Worm (Caenorhabditis elegans) whole organism, dauer: ENCODE measurements around the gene pcrg-1.

Experiments used
- unc-62 ChIP-seq: sonication (generic microtip); optimal IDR thresholded peaks from 2 replicates; lab custom pipeline; 2017; ENCODE audit warnings: missing biosample characterization, missing genetic modification reagents, missing genetic modification characterization

pcrg-1 gene

DNA sequence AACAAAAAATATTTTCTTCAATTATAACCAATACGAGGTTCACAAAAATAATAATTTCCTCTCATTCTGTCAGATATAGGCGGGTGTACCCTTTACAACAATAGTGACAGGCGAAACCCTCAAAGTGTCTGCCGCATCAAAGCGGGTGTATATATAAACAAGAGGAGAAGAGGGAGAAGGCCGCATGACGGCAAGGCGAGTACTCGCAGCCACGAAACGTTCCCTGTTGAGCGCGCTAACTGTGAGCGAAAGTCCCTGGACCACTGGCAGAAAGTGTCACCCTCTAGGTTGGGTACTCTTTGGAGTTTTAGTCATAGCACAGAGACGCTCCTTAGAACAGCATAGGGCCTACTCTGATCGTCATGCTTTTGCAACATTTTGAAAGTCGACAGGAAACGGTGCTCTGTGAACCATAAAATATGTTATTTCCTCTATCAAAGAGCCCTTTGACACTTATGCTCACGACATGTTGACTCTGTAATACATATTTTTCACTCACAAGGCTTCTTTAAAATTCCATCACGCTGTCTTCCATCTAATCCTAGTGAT, at the start of gene pcrg-1:
TSS of gene pcrg-1 (plus strand) at position 499 of the 549 bp plus-strand sequence.
- TF ChIP-seq unc-62 (GFP tag; lab: Kevin White, UChicago), result no peak

DNA sequence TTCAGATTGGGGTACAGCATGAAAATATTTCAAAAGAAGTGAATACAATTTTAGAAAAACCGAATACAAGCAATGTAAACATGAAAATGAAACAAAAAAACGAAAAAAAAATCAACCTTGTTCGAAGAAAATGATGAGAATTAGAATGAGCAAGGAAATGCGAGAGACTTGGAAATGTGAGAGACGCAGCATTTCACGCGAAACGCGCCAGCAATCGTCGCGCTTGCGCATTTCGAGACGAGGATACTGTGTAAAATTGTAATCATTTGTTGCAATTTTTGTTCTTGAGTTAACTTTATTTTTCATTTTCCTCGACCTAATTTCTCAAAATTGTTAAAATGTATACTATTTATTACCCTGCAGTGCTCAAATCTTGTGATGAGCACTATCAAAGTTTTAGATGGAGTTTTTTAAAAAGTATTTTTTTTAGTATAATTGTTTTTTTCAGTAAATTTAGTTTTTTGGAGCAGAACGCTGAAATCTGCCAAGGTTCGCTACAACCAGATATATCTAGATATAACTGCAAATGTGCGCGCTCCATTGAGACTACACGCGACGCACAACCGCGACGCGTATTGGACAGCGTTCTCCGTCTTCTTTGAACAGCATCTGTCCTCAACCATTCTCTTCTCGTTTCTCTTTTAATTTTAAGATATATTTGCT, 48.2 kb upstream of the pcrg-1 start, which contains the start of gene fust-1:
TSS of gene fust-1 (plus strand) at position 613 of the 663 bp plus-strand sequence.
- no peak for TF ChIP-seq unc-62 (GFP tag; lab: Kevin White, UChicago)

DNA sequence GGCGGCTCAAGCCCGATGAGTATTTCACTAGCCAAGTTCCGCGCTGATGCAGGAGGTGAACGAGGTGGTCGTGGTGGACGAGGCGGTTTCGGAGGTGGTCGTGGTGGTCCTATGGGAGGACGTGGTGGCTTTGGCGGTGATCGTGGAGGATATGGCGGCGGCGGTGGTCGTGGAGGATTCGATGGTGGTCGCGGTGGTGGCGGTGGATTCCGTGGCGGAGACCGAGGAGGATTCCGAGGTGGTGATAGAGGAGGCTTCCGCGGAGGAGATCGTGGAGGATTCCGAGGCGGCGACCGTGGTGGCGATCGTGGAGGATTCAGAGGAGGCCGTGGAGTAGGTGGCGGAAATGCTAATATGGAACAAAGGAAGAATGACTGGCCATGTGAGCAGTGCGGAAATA, 45.6 kb upstream of the pcrg-1 start:
- no peak for TF ChIP-seq unc-62 (GFP tag; lab: Kevin White, UChicago)

DNA sequence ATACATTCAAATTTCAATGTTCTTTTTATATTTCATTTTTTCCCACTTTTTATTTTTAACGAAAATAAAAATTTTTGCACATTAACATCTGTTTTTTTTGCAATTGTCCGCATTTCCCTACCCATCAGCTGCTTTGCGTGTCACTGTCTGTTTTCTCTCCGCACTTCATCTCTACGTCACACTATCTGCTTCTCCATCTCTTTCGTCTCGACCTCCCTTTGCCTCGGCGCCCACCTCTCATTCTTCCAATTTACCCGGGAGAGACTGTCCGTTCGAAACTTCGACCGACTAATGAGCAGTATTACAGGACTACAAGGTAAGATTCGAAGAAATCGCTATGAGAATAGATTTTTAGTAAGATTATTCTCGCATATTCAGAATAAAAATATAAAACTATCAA, 45.0 kb upstream of the pcrg-1 start, which contains the start of gene C27H5.2:
TSS of gene C27H5.2 (plus strand) at position 190 of the 400 bp plus-strand sequence.
- no peak for TF ChIP-seq unc-62 (GFP tag; lab: Kevin White, UChicago)

DNA sequence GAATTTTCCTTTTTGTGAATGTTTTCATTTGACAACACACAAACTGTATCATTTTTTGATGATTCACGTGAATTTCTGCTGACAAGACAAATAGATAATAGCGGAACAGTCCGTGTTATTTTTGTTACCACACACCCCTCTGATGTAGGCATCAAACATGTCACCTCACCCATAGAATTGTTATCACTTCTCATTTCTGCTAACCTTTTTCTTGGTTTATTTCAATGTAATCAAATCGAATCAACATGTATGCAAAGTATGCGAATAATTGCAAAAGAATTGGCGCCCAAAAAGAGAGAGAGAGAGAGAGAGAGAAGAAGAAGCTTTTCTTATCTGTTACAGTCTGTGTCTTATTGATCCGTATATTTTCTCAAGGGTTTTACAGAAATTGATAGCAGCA, 42.9 kb upstream of the pcrg-1 start:
- TF ChIP-seq unc-62 (GFP tag; lab: Kevin White, UChicago), result no peak

DNA sequence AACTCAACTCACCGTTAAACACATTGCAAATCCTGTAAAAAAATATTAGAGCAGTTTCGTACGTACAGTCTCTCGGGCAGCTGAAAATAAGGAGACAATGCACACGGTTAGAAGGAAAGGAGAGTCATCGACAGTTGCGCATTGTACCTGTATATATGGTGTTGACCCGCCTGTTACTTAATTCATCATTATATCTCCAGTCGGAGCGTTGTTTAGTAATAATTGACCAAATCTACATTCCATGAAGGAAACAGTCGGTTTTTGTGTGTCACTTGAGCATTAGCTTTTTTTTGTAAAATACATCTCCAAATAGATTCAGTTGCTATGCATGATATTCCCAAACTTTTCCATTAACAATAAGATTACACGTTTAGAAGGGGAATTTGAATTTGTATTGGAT, 38.8 kb upstream of the pcrg-1 start, which contains the start of gene C27H5.12:
TSS of gene C27H5.12 (minus strand) at position 101 of the 400 bp plus-strand sequence.
- no peak for TF ChIP-seq unc-62 (GFP tag; lab: Kevin White, UChicago)

DNA sequence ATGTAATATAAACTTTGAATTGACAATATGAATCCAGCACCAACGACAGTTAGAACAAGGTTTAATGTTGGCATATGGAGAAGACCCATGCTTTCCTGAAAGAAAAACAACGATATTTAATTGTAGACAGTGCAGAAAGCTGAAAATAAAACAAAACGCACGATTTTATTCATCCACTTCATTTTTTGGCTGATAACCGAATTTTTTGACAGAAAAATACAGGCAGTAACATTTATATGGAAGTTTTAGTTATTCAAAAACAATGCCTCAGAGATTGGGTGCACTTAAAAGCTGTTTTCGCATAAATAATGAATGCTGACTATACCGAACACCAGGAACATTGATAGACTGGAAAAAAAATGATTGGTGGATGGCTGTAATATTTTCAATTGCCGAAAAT, 34.6 kb upstream of the pcrg-1 start, which contains the start of gene mfsd-13.2:
TSS of gene mfsd-13.2 (minus strand) at position 101 of the 400 bp plus-strand sequence.
- no peak for TF ChIP-seq unc-62 (GFP tag; lab: Kevin White, UChicago)

DNA sequence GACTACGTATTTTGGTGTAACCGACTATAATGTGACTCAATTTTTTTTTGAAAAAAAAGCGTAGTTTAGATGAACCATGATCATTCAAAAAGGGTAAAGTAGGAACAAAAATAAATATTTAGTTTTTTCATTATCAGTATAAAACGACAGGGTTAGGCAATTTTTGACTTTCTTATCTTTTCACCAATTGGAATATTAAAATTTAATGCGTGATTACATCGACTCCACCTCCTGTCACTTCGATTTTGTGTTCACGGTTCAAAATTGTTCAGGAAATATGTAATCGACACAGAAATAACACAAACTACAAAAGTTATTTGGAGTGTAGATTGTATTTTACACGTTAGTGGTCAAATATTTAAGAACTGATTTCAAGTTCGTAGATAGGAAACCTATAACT, 33.6 kb upstream of the pcrg-1 start:
- no peak for TF ChIP-seq unc-62 (GFP tag; lab: Kevin White, UChicago)

DNA sequence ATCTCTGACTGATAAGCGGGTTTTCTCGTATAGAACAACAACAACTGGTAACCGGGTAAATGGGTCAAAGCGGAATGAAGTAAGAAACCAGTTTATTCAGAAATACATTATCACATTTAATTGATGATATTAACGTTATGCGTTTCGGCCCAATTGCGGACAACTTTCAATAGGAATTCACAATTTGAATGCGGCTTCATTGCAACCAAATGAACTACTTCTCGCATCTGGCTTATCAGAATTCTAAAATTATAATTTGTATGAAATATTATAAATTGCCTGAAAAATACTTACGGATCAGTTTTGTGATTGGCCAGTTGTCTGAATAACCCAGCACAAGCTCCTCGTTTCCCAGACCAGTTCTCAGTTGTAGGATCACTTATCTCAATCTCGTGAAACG, 31.6 kb upstream of the pcrg-1 start, which contains the start of gene col-36:
TSS of gene col-36 (minus strand) at position 101 of the 400 bp plus-strand sequence.
- TF ChIP-seq unc-62 (GFP tag; lab: Kevin White, UChicago), result no peak

DNA sequence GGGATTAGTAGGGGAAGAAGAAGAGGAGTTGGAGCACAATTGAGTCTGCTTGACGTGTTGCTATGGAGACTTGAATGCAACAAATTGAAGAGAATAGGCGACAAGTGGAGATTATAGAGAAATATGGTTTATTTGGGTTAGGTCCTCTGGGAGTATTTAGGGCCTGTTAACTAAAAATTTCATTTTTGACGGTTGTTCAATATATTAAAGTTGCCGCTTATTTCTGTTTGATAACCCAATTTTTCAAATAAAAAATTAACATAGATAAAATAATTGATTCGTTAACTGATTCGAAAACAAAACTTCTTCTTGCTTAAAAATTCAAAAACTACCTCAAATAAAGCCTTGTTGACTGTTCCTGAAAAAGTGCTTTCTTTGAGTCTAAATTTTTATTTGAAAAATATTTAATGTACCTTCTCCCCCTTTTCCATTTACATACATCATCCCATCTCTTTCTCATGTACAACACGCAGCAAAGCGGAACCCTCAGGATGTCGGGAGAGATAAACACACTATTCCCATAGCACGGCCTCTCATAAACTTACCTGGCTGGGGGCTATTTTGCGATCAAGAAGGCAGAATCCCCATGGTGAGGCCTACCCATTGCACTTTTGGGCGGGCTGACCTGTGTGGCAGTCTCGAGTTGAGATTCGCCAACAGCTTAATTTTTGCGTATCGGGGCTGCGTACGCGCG, 28.9 kb upstream of the pcrg-1 start, which contains the start of gene dyf-13:
TSS of gene dyf-13 (minus strand) at position 51 of the 694 bp plus-strand sequence.
- no peak for TF ChIP-seq unc-62 (GFP tag; lab: Kevin White, UChicago)

DNA sequence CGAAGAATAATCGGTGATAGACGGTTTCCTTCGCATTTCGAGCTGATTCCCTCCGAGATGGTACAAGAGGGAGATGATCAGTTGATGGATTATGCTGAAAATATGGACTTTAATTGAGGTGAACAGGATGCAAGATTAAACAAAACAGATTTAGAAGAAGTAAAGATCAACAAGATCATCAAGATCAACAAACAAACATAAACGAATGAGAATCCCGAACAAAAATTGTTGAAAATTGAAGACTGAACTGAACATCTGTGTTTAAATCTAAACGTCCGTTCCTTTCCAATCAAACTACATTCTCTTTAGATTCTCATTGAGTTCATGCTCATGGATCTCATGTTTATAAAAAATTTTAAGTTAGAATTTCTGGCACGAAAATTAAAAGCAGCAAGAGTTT, 25.5 kb upstream of the pcrg-1 start, which contains the start of gene glc-4:
TSS of gene glc-4 (minus strand) at position 101 of the 400 bp plus-strand sequence.
- no peak for TF ChIP-seq unc-62 (GFP tag; lab: Kevin White, UChicago)

DNA sequence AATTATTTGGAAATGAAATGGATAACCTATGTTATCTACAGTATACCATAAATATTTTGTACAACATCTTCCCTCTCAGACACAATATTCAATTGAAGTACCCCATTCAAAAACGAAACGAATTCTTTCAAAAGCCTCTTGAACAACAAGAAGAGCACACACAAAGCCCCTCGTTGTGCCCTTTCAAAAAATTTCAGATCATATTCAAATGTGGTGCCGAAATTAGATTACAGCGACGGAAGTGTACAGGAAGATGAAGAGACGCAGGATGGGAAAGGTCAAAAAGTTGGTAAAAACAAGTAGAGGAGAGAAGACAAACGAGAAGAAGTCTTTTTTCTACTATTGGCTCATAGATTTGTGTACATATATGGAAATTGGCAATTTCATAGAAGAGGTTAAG, 24.2 kb upstream of the pcrg-1 start:
- no peak for TF ChIP-seq unc-62 (GFP tag; lab: Kevin White, UChicago)

DNA sequence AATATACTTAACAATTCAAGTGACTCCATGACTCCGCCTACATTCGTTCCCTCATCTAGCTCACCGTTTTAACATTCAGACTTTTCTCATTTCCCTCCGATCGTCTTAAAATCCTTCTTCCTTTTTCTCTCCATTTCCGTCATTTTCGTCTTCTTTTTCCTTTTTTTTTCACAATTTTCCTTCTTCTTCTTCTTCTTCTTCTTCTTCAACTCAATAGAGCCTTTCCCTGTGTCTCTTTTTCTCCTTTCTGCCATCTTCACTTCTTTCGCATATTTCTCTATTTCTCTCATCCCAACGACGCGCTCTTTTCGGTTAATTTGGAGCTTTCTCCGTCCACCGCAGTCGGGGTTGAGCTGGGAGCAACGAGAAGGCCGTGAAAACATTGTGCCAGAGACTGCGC, 17.7 kb upstream of the pcrg-1 start:
- no peak for TF ChIP-seq unc-62 (GFP tag; lab: Kevin White, UChicago)

DNA sequence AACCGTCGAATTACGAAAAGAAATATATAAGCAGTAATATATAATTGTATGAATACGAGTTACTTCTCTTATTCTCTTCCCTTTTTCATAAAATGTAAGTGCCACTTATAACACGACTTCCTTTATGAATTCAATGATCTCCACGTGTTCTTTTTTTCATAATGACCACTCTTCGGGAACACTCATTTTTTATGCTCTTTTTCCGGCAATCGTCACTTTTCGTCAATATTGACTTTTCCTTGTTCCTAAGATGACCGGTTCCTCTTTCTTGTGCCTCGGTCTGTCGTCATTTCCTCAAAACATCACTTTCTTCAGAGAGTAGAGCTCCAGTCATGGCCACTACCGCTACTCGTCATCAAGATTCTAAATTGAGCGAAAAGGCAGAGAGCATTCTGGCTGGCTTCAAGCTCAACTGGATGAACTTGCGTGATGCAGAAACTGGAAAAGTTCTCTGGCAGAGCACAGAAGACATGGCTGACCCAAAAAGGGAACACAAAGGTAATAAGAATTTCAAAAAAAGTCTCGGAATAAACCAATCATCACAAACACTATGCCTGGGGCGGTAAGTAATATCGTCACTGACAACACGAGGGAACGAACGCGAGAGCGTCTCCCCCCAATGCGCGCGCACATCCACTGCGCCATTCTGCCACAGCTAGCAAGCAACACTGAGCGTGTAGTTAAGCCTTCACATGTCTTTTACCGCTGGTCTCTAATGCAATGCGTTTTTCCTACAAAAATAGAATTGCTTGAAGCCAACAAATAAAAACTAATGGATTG, 16.7 kb upstream of the pcrg-1 start, which contains the start of gene pdl-1:
TSS of gene pdl-1 (plus strand) at position 309 of the 780 bp plus-strand sequence.
- no peak for TF ChIP-seq unc-62 (GFP tag; lab: Kevin White, UChicago)

DNA sequence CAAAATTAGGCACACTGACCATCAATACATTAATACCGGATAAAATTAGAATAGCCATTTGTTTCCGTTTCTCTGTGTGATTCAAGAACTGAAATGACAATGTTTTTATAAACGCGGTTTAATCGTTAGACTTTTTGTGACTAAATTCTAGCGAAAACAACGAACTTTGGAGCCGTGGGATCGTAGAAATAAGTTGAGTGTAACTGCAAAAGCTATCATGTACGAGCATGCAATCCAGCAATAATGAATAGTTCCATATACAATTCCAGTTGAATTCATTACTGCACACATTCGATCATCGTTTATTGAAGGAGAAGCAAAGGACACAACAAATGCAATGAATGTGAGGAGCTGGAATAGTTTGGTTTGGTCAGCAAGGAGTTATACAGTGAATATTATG, 14.2 kb upstream of the pcrg-1 start:
- TF ChIP-seq unc-62 (GFP tag; lab: Kevin White, UChicago), result no peak
